Worm (Caenorhabditis elegans): ENCODE data around the gene dct-19.

- TF ChIP-seq med-1 (GFP tag; optimal IDR thresholded peaks at IDR 0.05; ENCODE audit: insufficient read depth): no peak
- TF ChIP-seq ztf-29 (GFP tag; IDR thresholded peaks at IDR 0.05): no peak
- TF ChIP-seq ztf-23 (GFP tag; IDR thresholded peaks at IDR 0.05): no peak
These were observed 22.3 kb downstream of the dct-19 start, which contains the start of gene dod-22 for ce11 chrIV:12965074-12965473.

All from whole organism, midembryonic.